Fruit fly (Drosophila melanogaster) whole organism, embryonic: Measurements from ENCODE around the gene PIG-B.

Experiments
- Adf1 ChIP-seq: fragments of 200-800 bp; sonication (Bioruptor generic); IDR thresholded peaks from 2 replicates; pipeline ENCODE4 v1.3.6; 2022; ENCODE audit warnings: missing biosample characterization, missing genetic modification characterization
- Aef1 ChIP-seq: fragments of 200-800 bp; sonication (Bioruptor generic); IDR thresholded peaks from 3 replicates; pipeline ENCODE4 v1.3.6; 2022; ENCODE audit warnings: missing biosample characterization, missing genetic modification characterization
- Atf3 ChIP-seq: fragments of 200-800 bp; sonication (Bioruptor generic); optimal IDR thresholded peaks from 3 replicates; lab custom pipeline; 2016; ENCODE audit warnings: missing biosample characterization, missing genetic modification characterization
- CG11723 ChIP-seq: fragments of 200-800 bp; sonication (Bioruptor generic); optimal IDR thresholded peaks from 2 replicates; lab custom pipeline; 2017; ENCODE audit warnings: missing biosample characterization, mild to moderate bottlenecking, missing genetic modification characterization
- CG13894 ChIP-seq: fragments of 200-800 bp; sonication (Bioruptor generic); optimal IDR thresholded peaks from 3 replicates; lab custom pipeline; 2018; ENCODE audit warnings: missing biosample characterization, mild to moderate bottlenecking, missing genetic modification characterization, moderate library complexity
- CG15479 ChIP-seq: fragments of 200-800 bp; sonication (Bioruptor generic); optimal IDR thresholded peaks from 3 replicates; lab custom pipeline; 2019; ENCODE audit warnings: missing biosample characterization, mild to moderate bottlenecking, missing genetic modification characterization, moderate library complexity
- CG15696 ChIP-seq: fragments of 200-800 bp; sonication (Bioruptor generic); optimal IDR thresholded peaks from 2 replicates; lab custom pipeline; 2019; ENCODE audit warnings: missing biosample characterization, mild to moderate bottlenecking, missing genetic modification characterization, moderate library complexity
- CG17361 ChIP-seq: fragments of 200-800 bp; sonication (Bioruptor generic); IDR thresholded peaks from 3 replicates; pipeline ENCODE4 v1.3.6; 2022; ENCODE audit warnings: missing biosample characterization, missing genetic modification characterization
- CG17612 ChIP-seq: fragments of 200-800 bp; sonication (Bioruptor generic); IDR thresholded peaks from 2 replicates; pipeline ENCODE4 v1.3.6; 2022; ENCODE audit warnings: missing biosample characterization, missing genetic modification characterization
- CG18476 ChIP-seq: fragments of 200-800 bp; sonication (Bioruptor generic); optimal IDR thresholded peaks from 2 replicates; lab custom pipeline; 2016; ENCODE audit warnings: missing biosample characterization, mild to moderate bottlenecking, missing genetic modification characterization
- CG34224 ChIP-seq: fragments of 200-800 bp; sonication (Bioruptor generic); IDR thresholded peaks from 3 replicates; pipeline ENCODE4 v1.3.6; 2022; ENCODE audit warnings: missing biosample characterization, missing genetic modification characterization; ENCODE audit not compliant: partially characterized antibody
- CG4707 ChIP-seq: fragments of 200-800 bp; sonication (Bioruptor generic); optimal IDR thresholded peaks from 2 replicates; lab custom pipeline; 2018; ENCODE audit warnings: missing biosample characterization, mild to moderate bottlenecking, missing genetic modification characterization, moderate library complexity
- CG5180 ChIP-seq: fragments of 200-800 bp; sonication (Bioruptor generic); optimal IDR thresholded peaks from 3 replicates; lab custom pipeline; 2017; ENCODE audit warnings: missing biosample characterization, missing genetic modification characterization, mild to moderate bottlenecking, moderate library complexity, missing genetic modification reagents
- CG5245 ChIP-seq: fragments of 200-800 bp; sonication (Bioruptor generic); optimal IDR thresholded peaks from 3 replicates; lab custom pipeline; 2016; ENCODE audit warnings: missing biosample characterization, missing genetic modification characterization
- CG6854 ChIP-seq: fragments of 200-800 bp; sonication (Bioruptor generic); optimal IDR thresholded peaks from 3 replicates; lab custom pipeline; 2017; ENCODE audit warnings: missing biosample characterization, mild to moderate bottlenecking, missing genetic modification characterization
- CG7839 ChIP-seq: fragments of 200-800 bp; sonication (Bioruptor generic); optimal IDR thresholded peaks from 3 replicates; lab custom pipeline; 2018; ENCODE audit warnings: missing biosample characterization, mild to moderate bottlenecking, missing genetic modification characterization, moderate library complexity
- CG8281 ChIP-seq: fragments of 200-800 bp; sonication (Bioruptor generic); optimal IDR thresholded peaks from 2 replicates; lab custom pipeline; 2018; ENCODE audit warnings: missing biosample characterization, mild to moderate bottlenecking, missing genetic modification characterization, moderate library complexity
- CHES-1-like ChIP-seq: fragments of 200-800 bp; sonication (Bioruptor generic); optimal IDR thresholded peaks from 2 replicates; lab custom pipeline; 2016; ENCODE audit warnings: missing biosample characterization, missing genetic modification characterization
- CoRest ChIP-seq: fragments of 200-800 bp; sonication (Bioruptor generic); optimal IDR thresholded peaks from 3 replicates; lab custom pipeline; 2018; ENCODE audit warnings: missing biosample characterization, mild to moderate bottlenecking, missing genetic modification characterization, moderate library complexity
- Dll ChIP-seq: fragments of 200-800 bp; sonication (Bioruptor generic); IDR thresholded peaks from 4 replicates; pipeline ENCODE4 v1.3.6; 2022; ENCODE audit warnings: missing biosample characterization, missing genetic modification characterization; ENCODE audit not compliant: partially characterized antibody
- GATAe ChIP-seq: fragments of 200-800 bp; sonication (Bioruptor generic); conservative IDR thresholded peaks from 2 replicates; pipeline ENCODE4 v1.3.6; 2022; ENCODE audit warnings: missing biosample characterization, missing genetic modification characterization
- Gug ChIP-seq: fragments of 200-800 bp; sonication (Bioruptor generic); IDR thresholded peaks from 4 replicates; pipeline ENCODE4 v1.3.6; 2022; ENCODE audit warnings: missing biosample characterization, missing genetic modification characterization
- Jarid2 ChIP-seq: fragments of 200-800 bp; sonication (Bioruptor generic); optimal IDR thresholded peaks from 3 replicates; lab custom pipeline; 2017; ENCODE audit warnings: mild to moderate bottlenecking, missing biosample characterization, missing genetic modification reagents, missing genetic modification characterization
- Lpt ChIP-seq: fragments of >200 bp; optimal IDR thresholded peaks from 2 replicates; lab custom pipeline; 2018; ENCODE audit warnings: missing biosample characterization, missing genetic modification characterization
- MBD-R2 ChIP-seq: fragments of 200-800 bp; sonication (Bioruptor generic); IDR thresholded peaks from 2 replicates; pipeline ENCODE4 v1.3.6; 2022; ENCODE audit warnings: missing biosample characterization, missing genetic modification characterization
- Mes4 ChIP-seq: fragments of 200-800 bp; sonication (Bioruptor generic); optimal IDR thresholded peaks from 2 replicates; lab custom pipeline; 2016; ENCODE audit warnings: missing biosample characterization, missing genetic modification characterization
- Pdp1 ChIP-seq, 2 experiments: fragments of 200-800 bp; sonication (Bioruptor generic); optimal IDR thresholded peaks; 3 replicates each; lab custom pipeline; 2016; ENCODE audit warnings: missing biosample characterization in 2 of 2, missing genetic modification characterization in 2 of 2, mild to moderate bottlenecking in 1 of 2, moderate library complexity in 1 of 2
- ab ChIP-seq: fragments of 200-800 bp; sonication (Bioruptor generic); optimal IDR thresholded peaks from 2 replicates; lab custom pipeline; 2016; ENCODE audit warnings: missing biosample characterization, missing genetic modification characterization
- ash1 ChIP-seq: fragments of 200-800 bp; sonication (Bioruptor generic); optimal IDR thresholded peaks from 2 replicates; lab custom pipeline; 2018; ENCODE audit warnings: missing biosample characterization, mild to moderate bottlenecking, missing genetic modification characterization
- az2 ChIP-seq: fragments of 200-800 bp; sonication (Bioruptor generic); optimal IDR thresholded peaks from 3 replicates; lab custom pipeline; 2016; ENCODE audit warnings: missing biosample characterization, missing genetic modification characterization
- chn ChIP-seq: fragments of 200-800 bp; sonication (Bioruptor generic); optimal IDR thresholded peaks from 2 replicates; lab custom pipeline; 2016; ENCODE audit warnings: missing biosample characterization, missing genetic modification characterization
- crc ChIP-seq: fragments of 200-800 bp; sonication (Bioruptor generic); optimal IDR thresholded peaks from 2 replicates; lab custom pipeline; 2016; ENCODE audit warnings: missing biosample characterization, missing genetic modification characterization
- fd3F ChIP-seq: fragments of 200-800 bp; sonication (Bioruptor generic); optimal IDR thresholded peaks from 2 replicates; lab custom pipeline; 2018; ENCODE audit warnings: missing biosample characterization, mild to moderate bottlenecking, missing genetic modification characterization, moderate library complexity
- grau ChIP-seq: fragments of 200-800 bp; optimal IDR thresholded peaks from 3 replicates; lab custom pipeline; 2019; ENCODE audit warnings: missing biosample characterization, mild to moderate bottlenecking, missing genetic modification characterization, moderate library complexity
- gsb-n ChIP-seq: fragments of 200-800 bp; sonication (Bioruptor generic); optimal IDR thresholded peaks from 3 replicates; lab custom pipeline; 2018; ENCODE audit warnings: missing biosample characterization, mild to moderate bottlenecking, missing genetic modification characterization
- hb ChIP-seq: fragments of 200-800 bp; sonication (Bioruptor generic); IDR thresholded peaks from 3 replicates; pipeline ENCODE4 v1.3.6; 2022; ENCODE audit warnings: missing biosample characterization, missing genetic modification characterization; ENCODE audit not compliant: partially characterized antibody
- hkb ChIP-seq, 2 experiments: fragments of 200-800 bp in 1 of 2; fragments of >200 bp in 1 of 2; sonication (Bioruptor generic) in 1 of 2; IDR thresholded peaks in 1 of 2; optimal IDR thresholded peaks in 1 of 2; 2 replicates each; pipeline versions ENCODE4 v1.3.6 to Lab custom; 2017 to 2022; ENCODE audit warnings: missing biosample characterization in 1 of 2, missing genetic modification characterization in 1 of 2
- luna ChIP-seq: fragments of 200-800 bp; sonication (Bioruptor generic); optimal IDR thresholded peaks from 2 replicates; lab custom pipeline; 2016; ENCODE audit warnings: missing biosample characterization, missing genetic modification characterization
- maf-S ChIP-seq: fragments of 200-800 bp; sonication (Bioruptor generic); optimal IDR thresholded peaks from 2 replicates; lab custom pipeline; 2016; ENCODE audit warnings: missing biosample characterization, missing genetic modification characterization
- nau ChIP-seq: fragments of 200-800 bp; sonication (Bioruptor generic); optimal IDR thresholded peaks from 3 replicates; lab custom pipeline; 2017; ENCODE audit warnings: missing biosample characterization, mild to moderate bottlenecking, missing genetic modification characterization, missing genetic modification reagents
- nmo ChIP-seq: fragments of 200-800 bp; sonication (Bioruptor generic); optimal IDR thresholded peaks from 2 replicates; lab custom pipeline; 2018; ENCODE audit warnings: missing biosample characterization, mild to moderate bottlenecking, missing genetic modification characterization, moderate library complexity
- org-1 ChIP-seq: fragments of 200-800 bp; sonication (Bioruptor generic); optimal IDR thresholded peaks from 2 replicates; lab custom pipeline; 2017; ENCODE audit warnings: missing biosample characterization, missing genetic modification characterization
- sc ChIP-seq, 3 experiments: fragments of >200 bp in 2 of 3; fragments of 200-800 bp in 1 of 3; sonication (Bioruptor generic) in 1 of 3; optimal IDR thresholded peaks; 2 replicates in 2 of 3; 3 replicates in 1 of 3; lab custom pipeline; 2017; ENCODE audit warnings: mild to moderate bottlenecking in 1 of 3, missing biosample characterization in 1 of 3, missing genetic modification characterization in 1 of 3, missing genetic modification reagents in 1 of 3
- schlank ChIP-seq: fragments of 200-800 bp; sonication (Bioruptor generic); optimal IDR thresholded peaks from 2 replicates; lab custom pipeline; 2018; ENCODE audit warnings: missing biosample characterization, mild to moderate bottlenecking, missing genetic modification characterization
- slou ChIP-seq: fragments of 200-800 bp; sonication (Bioruptor generic); optimal IDR thresholded peaks from 3 replicates; lab custom pipeline; 2016; ENCODE audit warnings: missing biosample characterization, missing genetic modification characterization
- trh ChIP-seq: fragments of 200-800 bp; sonication (Bioruptor generic); optimal IDR thresholded peaks from 2 replicates; lab custom pipeline; 2016; ENCODE audit warnings: missing biosample characterization, missing genetic modification characterization
- unpg ChIP-seq: fragments of 200-800 bp; sonication (Bioruptor generic); optimal IDR thresholded peaks from 3 replicates; lab custom pipeline; 2018; ENCODE audit warnings: missing biosample characterization, mild to moderate bottlenecking, missing genetic modification characterization, moderate library complexity

The PIG-B gene

dm6 chr3L:3824790-3825484, 13.9 kb downstream of the PIG-B start, which contains the start of gene Rdh (continued):
- TF ChIP-seq fd3F (GFP tag; lab: Kevin White, UChicago) (peak; percentile 69), Pdp1 (GFP tag; optimal IDR thresholded peaks at IDR 0.05; lab: Kevin White, UChicago) (peak; percentile 35 to 56), grau (tag; lab: Kevin White, UChicago) (peak; percentile 87), CG18476 (GFP tag; lab: Kevin White, UChicago) (peak; percentile 79), CG15696 (tag; lab: Kevin White, UChicago) (peak; percentile 75), Dll (GFP tag; lab: Robert Waterston, UW) (0 out of 4 replicates have a peak, but pooled peaks have one; percentile 22), CG5180 (GFP tag; lab: Kevin White, UChicago) (peak; percentile 73), CoRest (tag; lab: Kevin White, UChicago) (peak; percentile 86), crc (GFP tag; lab: Kevin White, UChicago) (no peak), CG4707 (GFP tag; lab: Kevin White, UChicago) (peak; percentile 38), chn (GFP tag; lab: Kevin White, UChicago) (peak; percentile 34), nmo (peak; percentile 80), GATAe (GFP tag; lab: Robert Waterston, UW) (no peak), CG11723 (peak; percentile 67), Adf1 (GFP tag; lab: Robert Waterston, UW) (no peak), slou (GFP tag; lab: Kevin White, UChicago) (peak; percentile 65), CG17361 (GFP tag; lab: Robert Waterston, UW) (peak; percentile 93), sc (optimal IDR thresholded peaks at IDR 0.05; lab: Kevin White, UChicago) (no peak), sc (GFP tag; optimal IDR thresholded peaks at IDR 0.05; lab: Kevin White, UChicago) (peak; percentile 55), schlank (peak; percentile 51), CG34224 (peak; percentile 30; the same call in 1 of the 3 replicates), Atf3 (GFP tag; lab: Kevin White, UChicago) (no peak), hb (GFP tag; lab: Robert Waterston, UW) (no peak), MBD-R2 (GFP tag; lab: Robert Waterston, UW) (peak; percentile 43; the same call in 1 of the 2 replicates), luna (GFP tag; lab: Kevin White, UChicago) (no peak), ash1 (GFP tag; lab: Kevin White, UChicago) (no peak), CG15479 (GFP tag; lab: Kevin White, UChicago) (no peak), unpg (GFP tag; lab: Kevin White, UChicago) (peak; percentile 80), az2 (GFP tag; lab: Kevin White, UChicago) (peak; percentile 65), ab (GFP tag; lab: Kevin White, UChicago) (no peak), CG5245 (GFP tag; lab: Kevin White, UChicago) (peak; percentile 9), CG8281 (peak; percentile 41), Jarid2 (GFP tag; lab: Kevin White, UChicago) (no peak), org-1 (GFP tag; lab: Kevin White, UChicago) (peak; percentile 76), Gug (GFP tag; lab: Robert Waterston, UW) (0 out of 4 replicates have a peak, but pooled peaks have one; percentile 21), CG6854 (peak; percentile 77), Mes4 (GFP tag; lab: Kevin White, UChicago) (no peak), gsb-n (tag; lab: Kevin White, UChicago) (peak; percentile 68), Aef1 (GFP tag; lab: Robert Waterston, UW) (peak; percentile 62), Lpt (GFP tag; lab: Kevin White, UChicago) (no peak), maf-S (GFP tag; lab: Kevin White, UChicago) (no peak), CHES-1-like (GFP tag; lab: Kevin White, UChicago) (peak; percentile 29), nau (GFP tag; lab: Kevin White, UChicago) (peak; percentile 65), hkb (optimal IDR thresholded peaks at IDR 0.05; lab: Kevin White, UChicago) (no peak), hkb (GFP tag; IDR thresholded peaks at IDR 0.05; lab: Robert Waterston, UW) (peak; percentile 84), trh (GFP tag; lab: Kevin White, UChicago) (peak; percentile 53), CG7839 (peak; percentile 84), CG17612 (GFP tag; lab: Robert Waterston, UW) (no peak), CG13894 (peak; percentile 85)
